Fruit fly (Drosophila melanogaster): ENCODE measurements around the gene sro.

Gene sro

dm6 chr3R:29816266-29816665, 21.9 kb downstream of the sro start, which contains the start of gene Vps16B:
Vps16B (minus strand) TSS chr3R:29816451.
- TF ChIP-seq CTCF (optimal IDR thresholded peaks at IDR 0.05) (no peak), CG8478 (optimal IDR thresholded peaks at IDR 0.05) (no peak)

- TF ChIP-seq CG8478 (optimal IDR thresholded peaks at IDR 0.05) (no peak), CTCF (optimal IDR thresholded peaks at IDR 0.05) (no peak)
Measured at dm6 chr3R:29817664-29818063, 23.3 kb downstream of the sro start, which contains the start of gene CG7829. CG7829 (minus strand) TSS chr3R:29817764.

dm6 chr3R:29818434-29819268, 24.3 kb downstream of the sro start, which contains the start of gene neo:
neo (plus strand) TSS chr3R:29819131.
- TF ChIP-seq CTCF (optimal IDR thresholded peaks at IDR 0.05): no peak
- TF ChIP-seq CG8478 (optimal IDR thresholded peaks at IDR 0.05): no peak

- TF ChIP-seq CTCF (optimal IDR thresholded peaks at IDR 0.05) (no peak), CG8478 (optimal IDR thresholded peaks at IDR 0.05) (no peak)
Measured at dm6 chr3R:29829228-29829786, 34.9 kb downstream of the sro start.

dm6 chr3R:29830925-29831324, 36.5 kb downstream of the sro start:
- TF ChIP-seq CTCF (optimal IDR thresholded peaks at IDR 0.05): no peak
- no peak for TF ChIP-seq CG8478 (optimal IDR thresholded peaks at IDR 0.05)

dm6 chr3R:29834759-29835709, 40.6 kb downstream of the sro start, which contains the start of gene Atg16:
Atg16 (minus strand) TSS chr3R:29835101.
- TF ChIP-seq CG8478 (optimal IDR thresholded peaks at IDR 0.05): no peak
- TF ChIP-seq CTCF (optimal IDR thresholded peaks at IDR 0.05): no peak

- TF ChIP-seq CG8478 (optimal IDR thresholded peaks at IDR 0.05) (no peak), CTCF (optimal IDR thresholded peaks at IDR 0.05) (no peak)
Measured at dm6 chr3R:29835710-29836049, 41.3 kb downstream of the sro start, which contains the start of gene Prtl99C. Prtl99C (plus strand) TSS chr3R:29835950.

dm6 chr3R:29836188-29836587, 41.8 kb downstream of the sro start, which contains the start of gene CG42592:
CG42592 (minus strand) TSS chr3R:29836288.
- TF ChIP-seq CG8478 (optimal IDR thresholded peaks at IDR 0.05) (no peak), CTCF (optimal IDR thresholded peaks at IDR 0.05) (no peak)

- no peak for TF ChIP-seq CTCF (optimal IDR thresholded peaks at IDR 0.05)
- TF ChIP-seq CG8478 (optimal IDR thresholded peaks at IDR 0.05): no peak
Measured at dm6 chr3R:29837771-29838170, 43.4 kb downstream of the sro start.

- TF ChIP-seq CTCF (optimal IDR thresholded peaks at IDR 0.05) (no peak), CG8478 (optimal IDR thresholded peaks at IDR 0.05) (no peak)
Measured at dm6 chr3R:29838751-29839150, 44.4 kb downstream of the sro start.

dm6 chr3R:29839707-29840311, 45.4 kb downstream of the sro start:
- TF ChIP-seq CTCF (optimal IDR thresholded peaks at IDR 0.05) (no peak), CG8478 (optimal IDR thresholded peaks at IDR 0.05) (no peak)

- no peak for TF ChIP-seq CG8478 (optimal IDR thresholded peaks at IDR 0.05)
- TF ChIP-seq CTCF (optimal IDR thresholded peaks at IDR 0.05): no peak
Measured at dm6 chr3R:29841293-29841791, 46.9 kb downstream of the sro start, which contains the start of gene Cad99C. Cad99C (plus strand) TSS chr3R:29841657.

Measured in S2 (cell line).